Fruit fly (Drosophila melanogaster) whole organism, wandering third instar larva: ENCODE data around the gene CG9072.

ENCODE experiments used
- Abd-B ChIP-seq: fragments of >200 bp; optimal IDR thresholded peaks from 2 replicates; lab custom pipeline; 2017; ENCODE audit warnings: missing biosample characterization, missing genetic modification characterization
- CG32264 ChIP-seq: fragments of 200-800 bp; sonication (Bioruptor generic); optimal IDR thresholded peaks from 2 replicates; lab custom pipeline; 2016; ENCODE audit warnings: missing biosample characterization, missing genetic modification characterization
- CG9705 ChIP-seq: fragments of 200-800 bp; sonication (Bioruptor generic); optimal IDR thresholded peaks from 2 replicates; lab custom pipeline; 2018; ENCODE audit warnings: missing biosample characterization, mild to moderate bottlenecking, missing genetic modification characterization
- CrebA ChIP-seq: fragments of 200-800 bp; sonication (Bioruptor generic); optimal IDR thresholded peaks from 2 replicates; lab custom pipeline; 2016; ENCODE audit warnings: missing biosample characterization, mild to moderate bottlenecking, missing genetic modification characterization, borderline replicate concordance
- Dfd ChIP-seq: fragments of >200 bp; optimal IDR thresholded peaks from 2 replicates; lab custom pipeline; 2017; ENCODE audit warnings: missing biosample characterization, missing genetic modification characterization
- Dif ChIP-seq: fragments of 200-275, 200-300 bp; sonication (Bioruptor generic); optimal IDR thresholded peaks from 2 replicates; lab custom pipeline; 2018; ENCODE audit warnings: missing biosample characterization, missing genetic modification characterization; ENCODE audit not compliant: partially characterized antibody
- GATAd ChIP-seq: sonication (Bioruptor generic); optimal IDR thresholded peaks from 2 replicates; lab custom pipeline; 2016; ENCODE audit warnings: missing biosample characterization, missing genetic modification characterization
- HLH106 ChIP-seq: fragments of 200-800 bp; optimal IDR thresholded peaks from 3 replicates; lab custom pipeline; 2019; ENCODE audit warnings: missing biosample characterization, mild to moderate bottlenecking, missing genetic modification characterization, moderate library complexity
- Hnf4 ChIP-seq: fragments of 200-800 bp; sonication (Bioruptor generic); optimal IDR thresholded peaks from 2 replicates; lab custom pipeline; 2016; ENCODE audit warnings: missing biosample characterization, mild to moderate bottlenecking, missing genetic modification characterization
- Hr78 ChIP-seq: fragments of >200 bp; optimal IDR thresholded peaks from 2 replicates; lab custom pipeline; 2017; ENCODE audit warnings: missing biosample characterization, missing genetic modification characterization
- Hr83 ChIP-seq: fragments of 200-300 bp; sonication (Bioruptor generic); optimal IDR thresholded peaks from 2 replicates; lab custom pipeline; 2016; ENCODE audit warnings: missing biosample characterization, mild to moderate bottlenecking, missing genetic modification characterization, moderate library complexity; ENCODE audit not compliant: poor library complexity, severe bottlenecking
- Jra ChIP-seq: sonication (Bioruptor generic); optimal IDR thresholded peaks from 2 replicates; lab custom pipeline; 2016; ENCODE audit warnings: missing biosample characterization, missing genetic modification characterization
- Mio ChIP-seq: sonication (Bioruptor generic); optimal IDR thresholded peaks from 2 replicates; lab custom pipeline; 2016; ENCODE audit warnings: missing biosample characterization, missing genetic modification characterization
- Myc ChIP-seq: fragments of >200 bp; optimal IDR thresholded peaks from 2 replicates; lab custom pipeline; 2017
- N ChIP-seq: fragments of >200 bp; optimal IDR thresholded peaks from 2 replicates; lab custom pipeline; 2018; ENCODE audit warnings: missing biosample characterization, missing external identifiers, missing genetic modification characterization
- OdsH ChIP-seq: fragments of 200-800 bp; sonication (Bioruptor generic); optimal IDR thresholded peaks from 2 replicates; lab custom pipeline; 2016; ENCODE audit warnings: missing biosample characterization, mild to moderate bottlenecking, missing genetic modification characterization
- Rel ChIP-seq, 2 experiments: fragments of 200-800 bp; sonication (Bioruptor generic) in 1 of 2; optimal IDR thresholded peaks; 2 replicates in 1 of 2; 3 replicates in 1 of 2; lab custom pipeline; 2016 to 2019; ENCODE audit warnings: mild to moderate bottlenecking in 2 of 2, missing biosample characterization in 2 of 2, missing genetic modification characterization in 2 of 2, moderate library complexity in 1 of 2
- Sp1 ChIP-seq: fragments of 200-800 bp; sonication (Bioruptor generic); optimal IDR thresholded peaks from 3 replicates; lab custom pipeline; 2019; ENCODE audit warnings: missing biosample characterization, mild to moderate bottlenecking, missing genetic modification characterization, moderate library complexity
- Vsx2 ChIP-seq: fragments of 200-300, 225-300 bp; sonication (Bioruptor generic); optimal IDR thresholded peaks from 2 replicates; lab custom pipeline; 2018; ENCODE audit warnings: missing biosample characterization, missing genetic modification characterization; ENCODE audit not compliant: partially characterized antibody
- br ChIP-seq: fragments of 200-800 bp; sonication (Bioruptor generic); optimal IDR thresholded peaks from 2 replicates; lab custom pipeline; 2016; ENCODE audit warnings: missing biosample characterization, missing genetic modification characterization
- brk ChIP-seq: fragments of 200-800 bp; sonication (Bioruptor generic); optimal IDR thresholded peaks from 2 replicates; lab custom pipeline; 2016; ENCODE audit warnings: missing biosample characterization, mild to moderate bottlenecking, missing genetic modification characterization
- dl ChIP-seq, 2 experiments: fragments of 175-275, 200-275 bp in 1 of 2; fragments of 200-275 bp in 1 of 2; sonication (Bioruptor generic); optimal IDR thresholded peaks; lab custom pipeline; 2018; ENCODE audit warnings: mild to moderate bottlenecking in 2 of 2, missing biosample characterization in 2 of 2, missing genetic modification characterization in 2 of 2, moderate library complexity in 2 of 2; ENCODE audit not compliant: partially characterized antibody in 2 of 2, insufficient read depth in 1 of 2
- dmrt93B ChIP-seq: fragments of 200-800 bp; sonication (Bioruptor generic); optimal IDR thresholded peaks from 2 replicates; lab custom pipeline; 2018; ENCODE audit warnings: missing biosample characterization, mild to moderate bottlenecking, missing genetic modification characterization
- dsf ChIP-seq: sonication (Bioruptor generic); optimal IDR thresholded peaks from 2 replicates; lab custom pipeline; 2016; ENCODE audit warnings: missing biosample characterization, missing genetic modification characterization, borderline replicate concordance
- ey ChIP-seq: fragments of 200-800 bp; sonication (Bioruptor generic); optimal IDR thresholded peaks from 2 replicates; lab custom pipeline; 2016; ENCODE audit warnings: missing biosample characterization, missing genetic modification characterization
- foxo ChIP-seq, 2 experiments: fragments of 200-800 bp; sonication (Bioruptor generic); optimal IDR thresholded peaks; 2 replicates in 1 of 2; 3 replicates in 1 of 2; lab custom pipeline; 2016 to 2017; ENCODE audit warnings: missing biosample characterization in 2 of 2, missing genetic modification characterization in 2 of 2
- fru ChIP-seq: fragments of 200-800 bp; sonication (Bioruptor generic); optimal IDR thresholded peaks from 3 replicates; lab custom pipeline; 2016; ENCODE audit warnings: missing biosample characterization, mild to moderate bottlenecking, missing genetic modification characterization
- h ChIP-seq: fragments of 200-800 bp; sonication (Bioruptor generic); optimal IDR thresholded peaks from 3 replicates; lab custom pipeline; 2016; ENCODE audit warnings: missing biosample characterization, mild to moderate bottlenecking, missing genetic modification characterization
- jim ChIP-seq: fragments of 175-275, 200-325 bp; sonication (Bioruptor generic); optimal IDR thresholded peaks from 2 replicates; lab custom pipeline; 2016; ENCODE audit warnings: missing biosample characterization, mild to moderate bottlenecking, missing genetic modification characterization
- lola ChIP-seq: fragments of >200 bp; optimal IDR thresholded peaks from 2 replicates; lab custom pipeline; 2017; ENCODE audit warnings: missing biosample characterization, missing genetic modification characterization
- pan ChIP-seq: fragments of >200 bp; optimal IDR thresholded peaks from 2 replicates; lab custom pipeline; 2017
- psq ChIP-seq: fragments of 200-800 bp; sonication (Bioruptor generic); optimal IDR thresholded peaks from 3 replicates; lab custom pipeline; 2017; ENCODE audit warnings: missing biosample characterization, mild to moderate bottlenecking, missing genetic modification characterization, moderate library complexity
- rgr ChIP-seq: fragments of 200-800 bp; sonication (Bioruptor generic); optimal IDR thresholded peaks from 3 replicates; lab custom pipeline; 2016; ENCODE audit warnings: missing biosample characterization, mild to moderate bottlenecking, missing genetic modification characterization
- sage ChIP-seq: fragments of 200-800 bp; sonication (Bioruptor generic); optimal IDR thresholded peaks from 2 replicates; lab custom pipeline; 2016; ENCODE audit warnings: missing biosample characterization, mild to moderate bottlenecking, missing genetic modification characterization
- sv ChIP-seq: fragments of 200-800 bp; sonication (Bioruptor generic); optimal IDR thresholded peaks from 3 replicates; lab custom pipeline; 2016; ENCODE audit warnings: missing biosample characterization, missing genetic modification characterization
- tai ChIP-seq: sonication (Bioruptor generic); optimal IDR thresholded peaks from 2 replicates; lab custom pipeline; 2016; ENCODE audit warnings: missing biosample characterization, missing genetic modification characterization
- usp ChIP-seq: fragments of >200 bp; optimal IDR thresholded peaks from 2 replicates; lab custom pipeline; 2017; ENCODE audit warnings: missing biosample characterization, missing genetic modification characterization
- woc ChIP-seq: sonication (Bioruptor generic); optimal IDR thresholded peaks from 2 replicates; lab custom pipeline; 2016; ENCODE audit warnings: missing biosample characterization, mild to moderate bottlenecking, missing genetic modification characterization

The CG9072 gene

dm6 chrX:15077576-15078136 is 18.2 kb downstream of the CG9072 start:
- TF ChIP-seq Hr83 (no peak), Hnf4 (GFP tag; lab: Kevin White, UChicago) (peak; percentile 28), ey (GFP tag; lab: Kevin White, UChicago) (no peak)

- TF ChIP-seq dsf (no peak), Abd-B (GFP tag; lab: Kevin White, UChicago) (no peak), Dfd (GFP tag; lab: Kevin White, UChicago) (no peak), usp (no peak), CG32264 (no peak)
Observed at dm6 chrX:15076606-15077005, 19.2 kb downstream of the CG9072 start.

- TF ChIP-seq woc (GFP tag; lab: Kevin White, UChicago) = peak; percentile 73
- peak; percentile 66 for TF ChIP-seq jim
- TF ChIP-seq Myc = peak; percentile 99
- TF ChIP-seq CG9705 = peak; percentile 6
- no peak for TF ChIP-seq sage
- TF ChIP-seq ey (GFP tag; lab: Kevin White, UChicago) = peak; percentile 24
- TF ChIP-seq fru (GFP tag; lab: Kevin White, UChicago) = peak; percentile 8
- peak; percentile 92 for TF ChIP-seq psq (GFP tag; lab: Kevin White, UChicago)
- no peak for TF ChIP-seq Mio (GFP tag; lab: Kevin White, UChicago)
- peak; percentile 84 for TF ChIP-seq Hnf4 (GFP tag; lab: Kevin White, UChicago)
- no peak for TF ChIP-seq dsf
- TF ChIP-seq lola (GFP tag; lab: Kevin White, UChicago) = no peak
- no peak for TF ChIP-seq Dfd (GFP tag; lab: Kevin White, UChicago)
- TF ChIP-seq Abd-B (GFP tag; lab: Kevin White, UChicago) = no peak
- no peak for TF ChIP-seq N
- TF ChIP-seq Rel (GFP tag; optimal IDR thresholded peaks at IDR 0.05; lab: Kevin White, UChicago) = no peak
- peak; percentile 53 for TF ChIP-seq Rel (tag; optimal IDR thresholded peaks at IDR 0.05; lab: Kevin White, UChicago)
- TF ChIP-seq Hr83 = peak; percentile 78
- peak; percentile 23 for TF ChIP-seq rgr (GFP tag; lab: Kevin White, UChicago)
- TF ChIP-seq Jra (GFP tag; lab: Kevin White, UChicago) = peak; percentile 47
- TF ChIP-seq usp = no peak
- no peak for TF ChIP-seq sv (GFP tag; lab: Kevin White, UChicago)
- peak in 1 of 2 experiments; percentile 39 for TF ChIP-seq foxo (GFP tag; optimal IDR thresholded peaks at IDR 0.05; lab: Kevin White, UChicago)
- TF ChIP-seq CG32264 = no peak
- TF ChIP-seq dmrt93B (GFP tag; lab: Kevin White, UChicago) = peak; percentile 7
- no peak for TF ChIP-seq Hr78 (GFP tag; lab: Kevin White, UChicago)
- TF ChIP-seq Sp1 (GFP tag; lab: Kevin White, UChicago) = peak; percentile 47
- peak; percentile 62 for TF ChIP-seq Dif (GFP tag; lab: Kevin White, UChicago)
- TF ChIP-seq CrebA (GFP tag; lab: Kevin White, UChicago) = no peak
- peak; percentile 13 to 22 for TF ChIP-seq dl (GFP tag; optimal IDR thresholded peaks at IDR 0.05; lab: Kevin White, UChicago; ENCODE audit: insufficient read depth in 1 of 2, partially characterized antibody in 2 of 2)
- no peak for TF ChIP-seq Vsx2 (GFP tag; lab: Kevin White, UChicago)
- TF ChIP-seq OdsH (GFP tag; lab: Kevin White, UChicago) = no peak
- TF ChIP-seq GATAd (GFP tag; lab: Kevin White, UChicago) = no peak
- TF ChIP-seq HLH106 (tag; lab: Kevin White, UChicago) = peak; percentile 48
- TF ChIP-seq pan (lab: Kevin White, UChicago) = no peak
- TF ChIP-seq h (GFP tag; lab: Kevin White, UChicago) = peak; percentile 54
- TF ChIP-seq tai (GFP tag; lab: Kevin White, UChicago) = no peak
- TF ChIP-seq br = peak; percentile 53
- no peak for TF ChIP-seq brk
Observed at dm6 chrX:15076038-15076575, 19.7 kb downstream of the CG9072 start, which contains the start of gene Lsd-2. TSS of gene Lsd-2 (minus strand) at chrX:15076220.
